Worm (Caenorhabditis elegans): ENCODE data around the gene mdt-30.

DNA sequence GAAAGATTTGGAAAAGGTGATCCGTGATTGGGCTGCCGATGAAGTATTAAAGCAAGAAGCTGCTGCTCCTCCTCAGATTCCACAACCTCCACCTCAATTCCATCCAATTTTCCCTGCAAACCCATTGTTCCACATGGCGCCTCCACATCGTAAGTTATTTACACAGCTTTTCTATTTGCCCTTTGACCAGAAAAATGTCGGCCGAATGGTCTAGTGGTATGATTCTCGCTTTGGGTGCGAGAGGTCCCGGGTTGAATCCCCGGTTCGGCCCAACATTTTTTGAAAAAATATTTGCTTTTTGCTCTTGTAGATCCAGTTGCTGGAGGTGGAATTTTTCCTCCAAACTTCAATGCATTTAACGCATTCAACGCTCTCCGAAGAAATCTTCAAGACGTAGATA is 41.4 kb upstream of the mdt-30 start:
- TF ChIP-seq ref-1 (GFP tag; conservative IDR thresholded peaks at IDR 0.05) (no peak), T22C8.4 (GFP tag; IDR thresholded peaks at IDR 0.05) (no peak), ztf-29 (GFP tag; IDR thresholded peaks at IDR 0.05) (no peak), klf-2 (GFP tag; conservative IDR thresholded peaks at IDR 0.05) (no peak)

Data from whole organism, midembryonic.